Fruit fly (Drosophila melanogaster) whole organism, embryonic: ENCODE data around the gene CG4942.

Experiments used
- ATbp ChIP-seq: fragments of 200-800 bp; sonication (Bioruptor generic); optimal IDR thresholded peaks from 2 replicates; lab custom pipeline; 2017; ENCODE audit warnings: missing biosample characterization, mild to moderate bottlenecking, missing genetic modification characterization, missing genetic modification reagents
- Ada2b ChIP-seq: fragments of 200-800 bp; sonication (Bioruptor generic); IDR thresholded peaks from 2 replicates; pipeline ENCODE4 v1.3.6; 2022; ENCODE audit warnings: missing biosample characterization, missing genetic modification characterization
- CG10366 ChIP-seq: fragments of 200-800 bp; sonication (Bioruptor generic); IDR thresholded peaks from 2 replicates; pipeline ENCODE4 v1.3.6; 2022; ENCODE audit warnings: missing biosample characterization, missing genetic modification characterization
- CG11247 ChIP-seq: fragments of 200-800 bp; sonication (Bioruptor generic); IDR thresholded peaks from 2 replicates; pipeline ENCODE4 v1.3.6; 2022; ENCODE audit warnings: missing biosample characterization, missing genetic modification characterization
- CG12071 ChIP-seq: fragments of 200-800 bp; sonication (Bioruptor generic); optimal IDR thresholded peaks from 3 replicates; lab custom pipeline; 2018; ENCODE audit warnings: missing biosample characterization, mild to moderate bottlenecking, missing genetic modification characterization
- CG13287 ChIP-seq: fragments of 200-800 bp; sonication (Bioruptor generic); IDR thresholded peaks from 2 replicates; pipeline ENCODE4 v1.3.6; 2022; ENCODE audit warnings: missing biosample characterization, missing genetic modification characterization; ENCODE audit not compliant: partially characterized antibody
- CG13296 ChIP-seq: fragments of 200-800 bp; sonication (Bioruptor generic); optimal IDR thresholded peaks from 3 replicates; lab custom pipeline; 2018; ENCODE audit warnings: missing biosample characterization, mild to moderate bottlenecking, missing genetic modification characterization
- CG13775 ChIP-seq: fragments of 200-800 bp; sonication (Bioruptor generic); optimal IDR thresholded peaks from 3 replicates; lab custom pipeline; 2017; ENCODE audit warnings: missing biosample characterization, mild to moderate bottlenecking, missing genetic modification characterization
- CG16813 ChIP-seq: fragments of 200-800 bp; sonication (Bioruptor generic); IDR thresholded peaks from 3 replicates; pipeline ENCODE4 v1.3.6; 2022; ENCODE audit warnings: missing biosample characterization, missing genetic modification characterization; ENCODE audit not compliant: partially characterized antibody
- CG18011 ChIP-seq: fragments of 200-800 bp; sonication (Bioruptor generic); optimal IDR thresholded peaks from 2 replicates; lab custom pipeline; 2017; ENCODE audit warnings: missing biosample characterization, missing genetic modification characterization, mild to moderate bottlenecking, moderate library complexity, missing genotype
- CG18619 ChIP-seq: fragments of 200-800 bp; sonication (Bioruptor generic); optimal IDR thresholded peaks from 3 replicates; lab custom pipeline; 2017; ENCODE audit warnings: missing biosample characterization, mild to moderate bottlenecking, missing genetic modification characterization
- CG3065 ChIP-seq: fragments of 200-800 bp; sonication (Bioruptor generic); optimal IDR thresholded peaks from 2 replicates; lab custom pipeline; 2016; ENCODE audit warnings: missing biosample characterization, missing genetic modification characterization
- CG3163 ChIP-seq: fragments of 200-800 bp; sonication (Bioruptor generic); optimal IDR thresholded peaks from 3 replicates; lab custom pipeline; 2016; ENCODE audit warnings: missing biosample characterization, missing genetic modification characterization
- CG34422 ChIP-seq: fragments of 200-800 bp; sonication (Bioruptor generic); IDR thresholded peaks from 3 replicates; pipeline ENCODE4 v1.3.6; 2022; ENCODE audit warnings: missing biosample characterization, missing genetic modification characterization
- CG7745 ChIP-seq: fragments of 200-800 bp; sonication (Bioruptor generic); optimal IDR thresholded peaks from 2 replicates; lab custom pipeline; 2018; ENCODE audit warnings: missing biosample characterization, mild to moderate bottlenecking, missing genetic modification characterization, moderate library complexity
- CG7963 ChIP-seq: fragments of 200-800 bp; sonication (Bioruptor generic); IDR thresholded peaks from 3 replicates; pipeline ENCODE4 v1.3.6; 2022; ENCODE audit warnings: missing biosample characterization, missing genetic modification characterization; ENCODE audit not compliant: partially characterized antibody
- CG8281 ChIP-seq: fragments of 200-800 bp; sonication (Bioruptor generic); optimal IDR thresholded peaks from 2 replicates; lab custom pipeline; 2018; ENCODE audit warnings: missing biosample characterization, mild to moderate bottlenecking, missing genetic modification characterization, moderate library complexity
- CrebB ChIP-seq: fragments of 200-800 bp; sonication (Bioruptor generic); optimal IDR thresholded peaks from 3 replicates; lab custom pipeline; 2018; ENCODE audit warnings: missing biosample characterization, mild to moderate bottlenecking, missing genetic modification characterization
- Doc2 ChIP-seq: fragments of 200-800 bp; sonication (Bioruptor generic); IDR thresholded peaks from 2 replicates; pipeline ENCODE4 v1.3.6; 2022; ENCODE audit warnings: missing biosample characterization, missing genetic modification characterization
- Dp ChIP-seq: fragments of 200-800 bp; sonication (Bioruptor generic); optimal IDR thresholded peaks from 2 replicates; lab custom pipeline; 2018; ENCODE audit warnings: missing biosample characterization, mild to moderate bottlenecking, missing genetic modification characterization, moderate library complexity
- Gug ChIP-seq: fragments of 200-800 bp; sonication (Bioruptor generic); IDR thresholded peaks from 4 replicates; pipeline ENCODE4 v1.3.6; 2022; ENCODE audit warnings: missing biosample characterization, missing genetic modification characterization
- HLH54F ChIP-seq: fragments of 200-800 bp; sonication (Bioruptor generic); optimal IDR thresholded peaks from 3 replicates; lab custom pipeline; 2016; ENCODE audit warnings: missing biosample characterization, missing genetic modification characterization
- Hmx ChIP-seq: fragments of 200-800 bp; sonication (Bioruptor generic); optimal IDR thresholded peaks from 2 replicates; lab custom pipeline; 2016; ENCODE audit warnings: missing biosample characterization, missing genetic modification characterization
- Hsf ChIP-seq: fragments of 200-800 bp; sonication (Bioruptor generic); optimal IDR thresholded peaks from 3 replicates; lab custom pipeline; 2016; ENCODE audit warnings: missing biosample characterization, missing genetic modification characterization
- Jarid2 ChIP-seq: fragments of 200-800 bp; sonication (Bioruptor generic); optimal IDR thresholded peaks from 3 replicates; lab custom pipeline; 2017; ENCODE audit warnings: mild to moderate bottlenecking, missing biosample characterization, missing genetic modification reagents, missing genetic modification characterization
- Med ChIP-seq: fragments of 200-800 bp; sonication (Bioruptor generic); peaks from one replicate; lab custom pipeline; 2016; ENCODE audit warnings: missing biosample characterization, missing genetic modification characterization, mild to moderate bottlenecking, inconsistent platforms, moderate library complexity
- Mrtf ChIP-seq: fragments of 200-800 bp; sonication (Bioruptor generic); IDR thresholded peaks from 3 replicates; pipeline ENCODE4 v1.3.6; 2022; ENCODE audit warnings: missing biosample characterization, missing genetic modification characterization
- Ssrp ChIP-seq: fragments of 200-800 bp; sonication (Bioruptor generic); optimal IDR thresholded peaks from 2 replicates; lab custom pipeline; 2018; ENCODE audit warnings: missing biosample characterization, mild to moderate bottlenecking, missing genetic modification characterization, moderate library complexity
- TFAM ChIP-seq: fragments of 200-800 bp; sonication (Bioruptor generic); optimal IDR thresholded peaks from 2 replicates; lab custom pipeline; 2017; ENCODE audit warnings: missing biosample characterization, missing genetic modification characterization, inconsistent platforms
- az2 ChIP-seq: fragments of 200-800 bp; sonication (Bioruptor generic); optimal IDR thresholded peaks from 3 replicates; lab custom pipeline; 2016; ENCODE audit warnings: missing biosample characterization, missing genetic modification characterization
- bbx ChIP-seq: fragments of 200-800 bp; sonication (Bioruptor generic); IDR thresholded peaks from 2 replicates; pipeline ENCODE4 v1.3.6; 2022; ENCODE audit warnings: missing biosample characterization, missing genetic modification characterization; ENCODE audit not compliant: partially characterized antibody
- bsh ChIP-seq, 2 experiments: fragments of 200-800 bp; sonication (Bioruptor generic); optimal IDR thresholded peaks; 2 replicates each; lab custom pipeline; 2017 to 2018; ENCODE audit warnings: mild to moderate bottlenecking in 2 of 2, missing biosample characterization in 2 of 2, missing genetic modification characterization in 2 of 2, moderate library complexity in 1 of 2
- da ChIP-seq: fragments of 200-800 bp; sonication (Bioruptor generic); optimal IDR thresholded peaks from 2 replicates; lab custom pipeline; 2016; ENCODE audit warnings: missing biosample characterization, missing genetic modification characterization
- dati ChIP-seq: fragments of 200-800 bp; sonication (Bioruptor generic); IDR thresholded peaks from 2 replicates; pipeline ENCODE4 v1.3.6; 2022; ENCODE audit warnings: missing biosample characterization, missing genetic modification characterization
- dimm ChIP-seq: fragments of 200-800 bp; sonication (Bioruptor generic); IDR thresholded peaks from 2 replicates; pipeline ENCODE4 v1.3.6; 2022; ENCODE audit warnings: missing biosample characterization, missing genetic modification characterization
- dpn ChIP-seq, 2 experiments: fragments of 200-800 bp; sonication (Bioruptor generic); optimal IDR thresholded peaks; 3 replicates each; lab custom pipeline; 2016; ENCODE audit warnings: missing biosample characterization in 2 of 2, missing genetic modification characterization in 2 of 2
- fu2 ChIP-seq: fragments of 200-800 bp; sonication (Bioruptor generic); optimal IDR thresholded peaks from 2 replicates; lab custom pipeline; 2016; ENCODE audit warnings: missing biosample characterization, missing genetic modification characterization
- ind ChIP-seq: fragments of 200-800 bp; sonication (Bioruptor generic); optimal IDR thresholded peaks from 3 replicates; lab custom pipeline; 2016; ENCODE audit warnings: missing biosample characterization, missing genetic modification characterization
- insv ChIP-seq, 2 experiments: fragments of 200-800 bp; sonication (Bioruptor generic); optimal IDR thresholded peaks; 3 replicates each; lab custom pipeline; 2016 to 2018; ENCODE audit warnings: missing biosample characterization in 2 of 2, missing genetic modification characterization in 2 of 2
- kay ChIP-seq: fragments of 200-800 bp; sonication (Bioruptor generic); optimal IDR thresholded peaks from 2 replicates; lab custom pipeline; 2016; ENCODE audit warnings: missing biosample characterization, missing genetic modification characterization
- klu ChIP-seq: fragments of 200-800 bp; sonication (Bioruptor generic); IDR thresholded peaks from 2 replicates; pipeline ENCODE4 v1.3.6; 2022; ENCODE audit warnings: missing biosample characterization, missing genetic modification characterization
- lbe ChIP-seq: fragments of 200-800 bp; sonication (Bioruptor generic); optimal IDR thresholded peaks from 2 replicates; lab custom pipeline; 2016; ENCODE audit warnings: missing biosample characterization, mild to moderate bottlenecking, missing genetic modification characterization
- lilli ChIP-seq: fragments of 200-800 bp; sonication (Bioruptor generic); optimal IDR thresholded peaks from 3 replicates; lab custom pipeline; 2016; ENCODE audit warnings: missing biosample characterization, missing genetic modification characterization
- nmo ChIP-seq: fragments of 200-800 bp; sonication (Bioruptor generic); optimal IDR thresholded peaks from 2 replicates; lab custom pipeline; 2018; ENCODE audit warnings: missing biosample characterization, mild to moderate bottlenecking, missing genetic modification characterization, moderate library complexity
- onecut ChIP-seq: fragments of 200-800 bp; sonication (Bioruptor generic); IDR thresholded peaks from 2 replicates; pipeline ENCODE4 v1.3.6; 2022; ENCODE audit warnings: missing biosample characterization, missing genetic modification characterization
- pan ChIP-seq, 4 experiments: fragments of >200 bp in 3 of 4; fragments of 200-800 bp in 1 of 4; sonication (Bioruptor generic) in 1 of 4; optimal IDR thresholded peaks in 3 of 4; IDR thresholded peaks in 1 of 4; 2 replicates each; pipeline versions ENCODE4 v1.3.6 to Lab custom; 2017 to 2022; ENCODE audit warnings: missing biosample characterization in 2 of 4, missing genetic modification characterization in 2 of 4, mixed read lengths in 1 of 4
- peb ChIP-seq: fragments of 200-800 bp; sonication (Bioruptor generic); IDR thresholded peaks from 2 replicates; pipeline ENCODE4 v1.3.6; 2022; ENCODE audit warnings: missing biosample characterization, missing genetic modification characterization
- slou ChIP-seq: fragments of 200-800 bp; sonication (Bioruptor generic); optimal IDR thresholded peaks from 3 replicates; lab custom pipeline; 2016; ENCODE audit warnings: missing biosample characterization, missing genetic modification characterization
- trh ChIP-seq: fragments of 200-800 bp; sonication (Bioruptor generic); optimal IDR thresholded peaks from 2 replicates; lab custom pipeline; 2016; ENCODE audit warnings: missing biosample characterization, missing genetic modification characterization
- wdn ChIP-seq: fragments of 200-800 bp; sonication (Bioruptor generic); IDR thresholded peaks from 2 replicates; pipeline ENCODE4 v1.3.6; 2022; ENCODE audit warnings: missing biosample characterization, missing genetic modification characterization
- yki ChIP-seq: fragments of >200 bp; optimal IDR thresholded peaks from 3 replicates; lab custom pipeline; 2018

CG4942 gene

dm6 chr3L:9045318-9045717 lies 27.6 kb upstream of the CG4942 start (continued):
- TF ChIP-seq da = no peak
- TF ChIP-seq CG12071 = peak; percentile 53
- peak; percentile 61 for TF ChIP-seq kay
- TF ChIP-seq Gug (GFP tag; lab: Robert Waterston, UW) = peak; percentile 48; the same call in 2 of the 4 replicates
- TF ChIP-seq CG3065 (GFP tag; lab: Kevin White, UChicago) = no peak
- peak; percentile 56 for TF ChIP-seq az2 (GFP tag; lab: Kevin White, UChicago)
- TF ChIP-seq wdn = no peak
- no peak for TF ChIP-seq dimm (GFP tag; lab: Robert Waterston, UW)
- TF ChIP-seq Doc2 = peak; percentile 72; the same call in 1 of the 2 replicates
- TF ChIP-seq slou = no peak
- TF ChIP-seq CG13287 (GFP tag; lab: Robert Waterston, UW) = no peak
- peak; percentile 42 for TF ChIP-seq lilli (GFP tag; lab: Kevin White, UChicago)
- peak; percentile 29 for TF ChIP-seq CG13775
- TF ChIP-seq Med (GFP tag; lab: Kevin White, UChicago) = peak; percentile 95
- peak; percentile 57; the same call in 2 of the 3 replicates for TF ChIP-seq CG34422 (GFP tag; lab: Robert Waterston, UW)
- no peak for TF ChIP-seq trh (GFP tag; lab: Kevin White, UChicago)
- peak; percentile 71 for TF ChIP-seq CG10366 (GFP tag; lab: Robert Waterston, UW)
- peak; percentile 81 for TF ChIP-seq Ada2b
- no peak for TF ChIP-seq CG18619 (GFP tag; lab: Kevin White, UChicago)
- TF ChIP-seq nmo (GFP tag; lab: Kevin White, UChicago) = peak; percentile 49
- peak; percentile 47 for TF ChIP-seq lbe (GFP tag; lab: Kevin White, UChicago)
- peak; percentile 19 for TF ChIP-seq Jarid2
- TF ChIP-seq ind (GFP tag; lab: Kevin White, UChicago) = peak; percentile 62
- no peak for TF ChIP-seq CG16813
- no peak for TF ChIP-seq CG7745 (tag; lab: Kevin White, UChicago)
- TF ChIP-seq bsh (GFP tag; optimal IDR thresholded peaks at IDR 0.05; lab: Kevin White, UChicago) = peak in 1 of 2 experiments; percentile 50
- peak; percentile 66; the same call in 1 of the 2 replicates for TF ChIP-seq dati (GFP tag; lab: Robert Waterston, UW)
- TF ChIP-seq CG11247 (GFP tag; lab: Robert Waterston, UW) = peak; percentile 63
- TF ChIP-seq bbx (GFP tag; lab: Robert Waterston, UW) = no peak
- no peak for TF ChIP-seq Hmx (GFP tag; lab: Kevin White, UChicago)
- no peak for TF ChIP-seq pan (optimal IDR thresholded peaks at IDR 0.05; lab: Kevin White, UChicago)
- TF ChIP-seq pan (GFP tag; optimal IDR thresholded peaks at IDR 0.05 in 1 of 2, IDR thresholded peaks at IDR 0.05 in 1 of 2) = peak in 1 of 2 experiments; percentile 80
- no peak for TF ChIP-seq yki (lab: Kevin White, UChicago)
- TF ChIP-seq CrebB = no peak
- TF ChIP-seq Mrtf (GFP tag; lab: Robert Waterston, UW) = peak; percentile 60; the same call in 2 of the 3 replicates
- TF ChIP-seq CG18011 (GFP tag; lab: Kevin White, UChicago) = no peak
- peak; percentile 25 for TF ChIP-seq CG3163 (GFP tag; lab: Kevin White, UChicago)
- no peak for TF ChIP-seq HLH54F (GFP tag; lab: Kevin White, UChicago)
- peak; percentile 38 for TF ChIP-seq ATbp (GFP tag; lab: Kevin White, UChicago)
- TF ChIP-seq Hsf (GFP tag; lab: Kevin White, UChicago) = peak; percentile 54
- TF ChIP-seq CG7963 = no peak
- TF ChIP-seq insv (GFP tag; optimal IDR thresholded peaks at IDR 0.05; lab: Kevin White, UChicago) = no peak
- TF ChIP-seq dpn (GFP tag; optimal IDR thresholded peaks at IDR 0.05; lab: Kevin White, UChicago) = peak; percentile 21 to 61
- no peak for TF ChIP-seq Dp (GFP tag; lab: Kevin White, UChicago)
- TF ChIP-seq CG13296 (GFP tag; lab: Kevin White, UChicago) = peak; percentile 25
- peak; percentile 50 for TF ChIP-seq onecut (GFP tag; lab: Robert Waterston, UW)
- peak; percentile 10 for TF ChIP-seq CG8281
- TF ChIP-seq peb (GFP tag; lab: Robert Waterston, UW) = peak; percentile 71
- TF ChIP-seq klu (GFP tag; lab: Robert Waterston, UW) = peak; percentile 44; the same call in 1 of the 2 replicates
- TF ChIP-seq Ssrp (tag; lab: Kevin White, UChicago) = peak; percentile 31
- no peak for TF ChIP-seq fu2 (GFP tag; lab: Kevin White, UChicago)
- peak; percentile 21 for TF ChIP-seq TFAM (GFP tag; lab: Kevin White, UChicago)
